In genomic region chrX:11521561-11522546, dm6 we compare ENCODE assay signal across 1 fruit fly cellular context.
TF ChIP-seq lines count a peak whose summit lies in the region.

No protein-coding gene starts in this region.

TF ChIP-seq in whole organism, embryonic, 481 proteins besides CTCF, POLR2A, EP300 and RAD21 (continued from another document):
- peak; percentile 57 for TF ChIP-seq Fer1 (GFP tag; optimal IDR thresholded peaks at IDR 0.05; lab: Kevin White, UChicago)
- peak; percentile 85 for TF ChIP-seq gem (tag; optimal IDR thresholded peaks at IDR 0.05; lab: Kevin White, UChicago)
- no peak for TF ChIP-seq Hey (tag; optimal IDR thresholded peaks at IDR 0.05; lab: Kevin White, UChicago)
- no peak for TF ChIP-seq wek (GFP tag; optimal IDR thresholded peaks at IDR 0.05; lab: Kevin White, UChicago)
- TF ChIP-seq CG1233 (GFP tag; optimal IDR thresholded peaks at IDR 0.05; lab: Kevin White, UChicago): no peak
- TF ChIP-seq CG31388 (GFP tag; optimal IDR thresholded peaks at IDR 0.05; lab: Kevin White, UChicago): no peak
- TF ChIP-seq CG34224 (GFP tag; IDR thresholded peaks at IDR 0.05; lab: Robert Waterston, UW; ENCODE audit: partially characterized antibody): no peak
- TF ChIP-seq gt (GFP tag; IDR thresholded peaks at IDR 0.05; lab: Robert Waterston, UW): no peak
- TF ChIP-seq Nf-YB (GFP tag; optimal IDR thresholded peaks at IDR 0.05; lab: Kevin White, UChicago): peak; percentile 40
- no peak for TF ChIP-seq CG13123 (GFP tag; optimal IDR thresholded peaks at IDR 0.05; lab: Kevin White, UChicago)
- peak; percentile 16 for TF ChIP-seq CG6254 (GFP tag; optimal IDR thresholded peaks at IDR 0.05; lab: Kevin White, UChicago)
- TF ChIP-seq dpn (GFP tag; optimal IDR thresholded peaks at IDR 0.05; lab: Kevin White, UChicago): peak; percentile 38 to 51
- TF ChIP-seq repo (GFP tag; optimal IDR thresholded peaks at IDR 0.05; lab: Kevin White, UChicago): no peak
- TF ChIP-seq mam (GFP tag; optimal IDR thresholded peaks at IDR 0.05; lab: Kevin White, UChicago): peak; percentile 49
- no peak for TF ChIP-seq CG6854 (GFP tag; optimal IDR thresholded peaks at IDR 0.05; lab: Kevin White, UChicago)
- peak; percentile 56; the same call in 1 of the 2 replicates for TF ChIP-seq Atf6 (GFP tag; IDR thresholded peaks at IDR 0.05; lab: Robert Waterston, UW)
- TF ChIP-seq CG10431 (GFP tag; optimal IDR thresholded peaks at IDR 0.05; lab: Kevin White, UChicago): no peak
- peak; percentile 75 for TF ChIP-seq CG13424 (tag; optimal IDR thresholded peaks at IDR 0.05; lab: Kevin White, UChicago)
- TF ChIP-seq Sin3A (optimal IDR thresholded peaks at IDR 0.05; lab: Kevin White, UChicago): no peak
- peak; percentile 29; the same call in 1 of the 2 replicates for TF ChIP-seq CG32532 (GFP tag; IDR thresholded peaks at IDR 0.05; lab: Robert Waterston, UW)
- TF ChIP-seq chif (GFP tag; optimal IDR thresholded peaks at IDR 0.05; lab: Kevin White, UChicago): peak in 1 of 2 experiments; percentile 46
- TF ChIP-seq lola (GFP tag; optimal IDR thresholded peaks at IDR 0.05; lab: Kevin White, UChicago): peak in 1 of 3 experiments; percentile 51
- no peak for TF ChIP-seq klu (GFP tag; IDR thresholded peaks at IDR 0.05; lab: Robert Waterston, UW)
- peak; percentile 36; the same call in 1 of the 2 replicates for TF ChIP-seq CG7372 (GFP tag; IDR thresholded peaks at IDR 0.05; lab: Robert Waterston, UW)
- peak; percentile 30 for TF ChIP-seq Med (GFP tag; lab: Kevin White, UChicago)
- TF ChIP-seq ftz-f1 (GFP tag; optimal IDR thresholded peaks at IDR 0.05; lab: Kevin White, UChicago): no peak
- TF ChIP-seq CG12391 (tag; optimal IDR thresholded peaks at IDR 0.05; lab: Kevin White, UChicago): peak; percentile 76
- TF ChIP-seq croc (GFP tag; conservative IDR thresholded peaks at IDR 0.05; lab: Robert Waterston, UW): peak; percentile 32; the same call in 2 of the 3 replicates
- TF ChIP-seq slou (GFP tag; optimal IDR thresholded peaks at IDR 0.05; lab: Kevin White, UChicago): no peak
